Worm (Caenorhabditis elegans) whole organism, L3 larva: ENCODE measurements around the gene hgrs-1.

Source experiments
- ZK546.5 ChIP-seq: sonication (generic microtip); optimal IDR thresholded peaks from 2 replicates; lab custom pipeline; 2017; ENCODE audit warnings: missing biosample characterization, missing genetic modification characterization
- unc-62 ChIP-seq: fragments of 150-350 bp; sonication (generic microtip); optimal IDR thresholded peaks from 4 replicates; lab custom pipeline; 2014; ENCODE audit warnings: missing biosample characterization, missing genetic modification reagents, missing genetic modification characterization

ce11 chrIV:8221946-8222345, 16.1 kb upstream of the hgrs-1 start, which contains the start of gene gpx-6:
- TF ChIP-seq ZK546.5 (no peak), unc-62 (GFP tag; lab: Kevin White, UChicago) (no peak)
